Fruit fly (Drosophila melanogaster): ENCODE measurements around the gene CG1943.

CG1943 gene

DNA sequence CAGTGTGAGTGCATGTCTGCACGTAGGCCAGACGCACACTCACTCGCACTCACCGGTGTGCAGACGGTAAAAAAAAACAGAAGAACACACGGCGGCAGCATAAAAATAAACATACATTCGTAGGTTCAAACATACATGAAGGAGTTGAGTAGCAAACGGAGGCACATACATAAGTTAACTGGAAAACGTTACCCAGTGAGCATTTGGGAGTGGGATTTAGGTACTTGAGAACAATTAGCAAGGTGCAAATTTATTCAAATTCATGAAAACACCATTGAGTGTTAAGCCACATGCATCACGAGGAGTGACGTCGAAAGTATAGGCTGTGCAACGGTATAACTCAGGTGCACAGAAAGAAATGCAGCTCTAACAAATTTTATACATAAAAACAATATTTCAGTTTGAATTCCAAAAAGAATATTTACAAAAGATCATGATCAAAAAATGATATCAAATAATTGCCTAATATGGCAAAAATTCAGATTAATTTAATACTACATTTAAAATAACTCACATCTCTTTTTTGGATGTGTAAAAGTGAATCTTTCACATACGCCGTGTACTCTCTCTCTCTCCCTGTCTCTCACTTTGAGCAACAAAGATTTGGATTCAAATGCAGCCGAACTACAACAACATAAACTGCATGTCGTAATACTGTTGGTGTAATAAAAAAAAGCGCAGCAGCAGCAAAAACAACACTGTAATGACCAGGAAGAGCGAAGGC, 34.1 kb downstream of the CG1943 start (continued):
- TF ChIP-seq Myc (optimal IDR thresholded peaks at IDR 0.05) (no peak), rgr (GFP tag; optimal IDR thresholded peaks at IDR 0.05) (peak; percentile 96), Abd-B (GFP tag; optimal IDR thresholded peaks at IDR 0.05) (no peak), HLH106 (tag; optimal IDR thresholded peaks at IDR 0.05) (peak; percentile 98), Mio (GFP tag; optimal IDR thresholded peaks at IDR 0.05) (no peak), OdsH (GFP tag; optimal IDR thresholded peaks at IDR 0.05) (peak; percentile 98)

DNA sequence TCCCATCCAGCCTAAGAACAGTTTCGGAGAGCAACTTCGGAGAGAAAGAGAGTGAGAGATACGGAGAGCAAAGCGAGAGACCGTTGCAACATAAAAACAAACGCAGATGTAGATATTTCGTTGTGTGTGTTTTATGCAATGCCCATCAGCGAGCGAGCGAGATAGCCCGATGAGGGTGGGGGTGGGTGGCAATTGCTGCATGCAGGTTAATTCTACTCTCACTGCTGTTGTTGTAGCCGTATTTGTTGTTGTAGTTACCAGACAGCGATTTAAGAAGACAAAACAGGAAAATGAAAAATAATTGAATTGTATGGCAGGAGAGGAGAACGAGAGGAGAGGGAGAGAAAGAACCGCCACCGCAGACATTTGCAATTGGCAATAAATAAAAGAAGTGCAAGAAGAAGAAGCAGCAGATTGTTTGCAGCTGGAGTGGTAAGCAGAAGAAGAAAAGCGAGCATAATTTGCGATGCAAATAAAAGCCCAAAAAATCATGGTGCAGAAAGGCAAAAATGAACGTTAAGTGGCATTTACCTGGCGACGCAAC, 35.2 kb downstream of the CG1943 start:
- no peak for TF ChIP-seq Hr83 (GFP tag; optimal IDR thresholded peaks at IDR 0.05; ENCODE audit: poor library complexity, severe bottlenecking)
- peak; percentile 52 for TF ChIP-seq psq (GFP tag; optimal IDR thresholded peaks at IDR 0.05)
- TF ChIP-seq dl (GFP tag; optimal IDR thresholded peaks at IDR 0.05; ENCODE audit: insufficient read depth in 1 of 2, partially characterized antibody in 2 of 2) = peak; percentile 59 to 66
- TF ChIP-seq Dif (GFP tag; optimal IDR thresholded peaks at IDR 0.05; ENCODE audit: partially characterized antibody) = peak; percentile 81

DNA sequence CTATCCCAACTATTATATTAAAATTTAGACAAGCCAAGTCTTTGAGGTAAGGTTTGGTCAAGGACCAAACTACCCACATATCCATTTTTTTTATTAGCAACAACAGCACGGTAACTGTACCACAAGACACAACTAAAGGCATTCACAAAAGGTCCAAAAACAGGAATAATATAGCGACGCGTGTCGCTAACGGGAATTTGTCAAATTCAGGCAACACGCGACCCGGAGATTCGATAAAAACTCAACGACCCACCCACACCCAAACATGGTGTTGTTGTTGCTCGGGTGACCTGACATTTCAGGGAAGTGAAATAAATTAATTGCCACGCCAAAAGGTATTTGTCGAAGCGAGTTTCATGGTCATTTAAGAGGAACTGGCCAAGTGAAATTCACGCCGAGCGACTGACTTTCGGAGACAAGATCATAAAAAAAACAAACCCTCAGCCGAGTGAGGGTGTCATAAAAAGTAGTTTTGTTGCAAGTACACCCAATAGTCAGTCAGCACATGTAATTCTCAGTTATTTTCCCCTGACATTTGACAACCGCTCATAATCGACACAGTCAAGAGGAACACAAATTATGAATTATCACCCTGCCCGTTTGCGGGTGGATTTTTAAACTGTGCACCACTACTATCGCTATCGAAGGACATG, 36.7 kb downstream of the CG1943 start:
- TF ChIP-seq ey (GFP tag; optimal IDR thresholded peaks at IDR 0.05) = no peak
- no peak for TF ChIP-seq foxo (GFP tag; optimal IDR thresholded peaks at IDR 0.05)
- no peak for TF ChIP-seq woc (GFP tag; optimal IDR thresholded peaks at IDR 0.05)
- TF ChIP-seq sv (GFP tag; optimal IDR thresholded peaks at IDR 0.05) = no peak
- no peak for TF ChIP-seq GATAd (GFP tag; optimal IDR thresholded peaks at IDR 0.05)
- TF ChIP-seq Myc (optimal IDR thresholded peaks at IDR 0.05) = no peak
- no peak for TF ChIP-seq OdsH (GFP tag; optimal IDR thresholded peaks at IDR 0.05)
- TF ChIP-seq Vsx2 (GFP tag; optimal IDR thresholded peaks at IDR 0.05; ENCODE audit: partially characterized antibody) = no peak
- no peak for TF ChIP-seq Dfd (GFP tag; optimal IDR thresholded peaks at IDR 0.05)

DNA sequence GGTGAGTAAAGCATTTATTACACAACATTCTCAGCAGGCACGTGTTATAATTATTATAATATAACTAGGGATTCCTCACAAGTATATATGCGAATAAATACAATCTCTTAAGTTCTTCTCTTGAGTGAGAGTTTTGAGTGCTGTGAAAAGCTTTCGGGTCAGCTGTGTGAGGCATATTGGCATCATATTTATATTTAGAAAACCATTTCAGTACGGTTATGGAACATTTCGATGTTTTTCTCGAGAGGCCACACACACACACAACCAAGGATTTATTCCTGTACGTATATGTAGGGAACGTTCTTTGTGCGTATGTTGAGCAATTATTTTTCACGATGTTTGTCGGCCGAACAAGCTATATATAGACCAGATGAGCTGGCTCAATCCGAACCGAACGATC, 38.3 kb downstream of the CG1943 start:
- TF ChIP-seq psq (GFP tag; optimal IDR thresholded peaks at IDR 0.05) (no peak), dl (GFP tag; optimal IDR thresholded peaks at IDR 0.05; ENCODE audit: insufficient read depth in 1 of 2, partially characterized antibody in 2 of 2) (no peak), dmrt93B (GFP tag; optimal IDR thresholded peaks at IDR 0.05) (no peak), Vsx2 (GFP tag; optimal IDR thresholded peaks at IDR 0.05; ENCODE audit: partially characterized antibody) (no peak), Dif (GFP tag; optimal IDR thresholded peaks at IDR 0.05; ENCODE audit: partially characterized antibody) (no peak), HLH106 (tag; optimal IDR thresholded peaks at IDR 0.05) (no peak), fru (GFP tag; optimal IDR thresholded peaks at IDR 0.05) (no peak), sage (GFP tag; optimal IDR thresholded peaks at IDR 0.05) (no peak), usp (GFP tag; optimal IDR thresholded peaks at IDR 0.05) (no peak)

DNA sequence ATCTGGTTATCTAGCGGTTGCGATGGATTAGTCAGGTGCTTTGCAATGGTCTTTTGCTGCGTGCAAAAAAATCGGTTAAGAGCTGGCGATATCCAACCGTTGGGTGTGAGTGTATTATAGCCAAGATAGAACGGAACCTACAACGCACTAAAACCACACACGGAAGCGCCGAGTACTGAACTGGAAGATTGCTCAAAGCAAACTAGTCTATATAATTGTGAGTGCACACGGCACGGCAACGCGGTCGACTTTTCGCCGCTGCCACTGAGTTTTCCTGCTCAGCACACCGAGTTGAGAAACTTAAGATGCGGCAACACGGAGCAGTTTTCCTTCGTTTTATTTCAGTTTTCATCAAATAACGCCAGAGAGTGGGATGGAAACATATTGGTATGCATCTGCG, 41.9 kb downstream of the CG1943 start:
- TF ChIP-seq OdsH (GFP tag; optimal IDR thresholded peaks at IDR 0.05) = no peak
- TF ChIP-seq foxo (GFP tag; optimal IDR thresholded peaks at IDR 0.05) = no peak
- no peak for TF ChIP-seq lola (GFP tag; optimal IDR thresholded peaks at IDR 0.05)
- TF ChIP-seq dl (GFP tag; optimal IDR thresholded peaks at IDR 0.05; ENCODE audit: insufficient read depth in 1 of 2, partially characterized antibody in 2 of 2) = no peak
- no peak for TF ChIP-seq pan (optimal IDR thresholded peaks at IDR 0.05)
- TF ChIP-seq GATAd (GFP tag; optimal IDR thresholded peaks at IDR 0.05) = no peak
- no peak for TF ChIP-seq Mio (GFP tag; optimal IDR thresholded peaks at IDR 0.05)
- TF ChIP-seq Hr78 (GFP tag; optimal IDR thresholded peaks at IDR 0.05) = no peak
- no peak for TF ChIP-seq Hr83 (GFP tag; optimal IDR thresholded peaks at IDR 0.05; ENCODE audit: poor library complexity, severe bottlenecking)
- no peak for TF ChIP-seq CrebA (GFP tag; optimal IDR thresholded peaks at IDR 0.05; ENCODE audit: borderline replicate concordance)
- TF ChIP-seq h (GFP tag; optimal IDR thresholded peaks at IDR 0.05) = no peak

DNA sequence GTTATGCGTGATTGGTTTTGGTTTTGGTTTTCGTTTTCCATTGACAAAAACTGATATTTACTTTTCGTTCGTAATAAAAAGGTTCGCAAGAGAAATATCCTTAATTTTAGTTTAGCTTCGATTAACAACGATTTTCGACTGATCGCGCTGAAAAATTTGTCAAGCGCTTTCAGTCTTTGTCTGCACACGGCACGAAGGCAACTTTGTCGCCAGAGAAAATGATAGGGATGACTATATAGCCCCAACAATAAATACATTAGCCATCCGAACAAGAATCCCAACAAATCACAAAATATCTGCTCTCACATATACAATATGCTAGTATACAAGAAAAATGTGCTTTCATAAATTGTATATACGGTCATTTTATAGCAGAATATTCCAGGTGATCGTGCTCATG, 42.9 kb downstream of the CG1943 start, which contains the start of gene Mlp84B:
Gene Mlp84B, minus strand, starts transcription at position 143 of the 400 bp plus-strand sequence.
- no peak for TF ChIP-seq ey (GFP tag; optimal IDR thresholded peaks at IDR 0.05)
- no peak for TF ChIP-seq Mio (GFP tag; optimal IDR thresholded peaks at IDR 0.05)
- TF ChIP-seq CG9705 (GFP tag; optimal IDR thresholded peaks at IDR 0.05) = no peak
- no peak for TF ChIP-seq rgr (GFP tag; optimal IDR thresholded peaks at IDR 0.05)
- no peak for TF ChIP-seq Dfd (GFP tag; optimal IDR thresholded peaks at IDR 0.05)
- TF ChIP-seq h (GFP tag; optimal IDR thresholded peaks at IDR 0.05) = no peak
- no peak for TF ChIP-seq dsf (GFP tag; optimal IDR thresholded peaks at IDR 0.05; ENCODE audit: borderline replicate concordance)
- TF ChIP-seq Dif (GFP tag; optimal IDR thresholded peaks at IDR 0.05; ENCODE audit: partially characterized antibody) = no peak
- no peak for TF ChIP-seq br (GFP tag; optimal IDR thresholded peaks at IDR 0.05)
- no peak for TF ChIP-seq CrebA (GFP tag; optimal IDR thresholded peaks at IDR 0.05; ENCODE audit: borderline replicate concordance)
- no peak for TF ChIP-seq psq (GFP tag; optimal IDR thresholded peaks at IDR 0.05)
- no peak for TF ChIP-seq sv (GFP tag; optimal IDR thresholded peaks at IDR 0.05)
- TF ChIP-seq HLH106 (tag; optimal IDR thresholded peaks at IDR 0.05) = no peak

All from whole organism, wandering third instar larva.